Worm (Caenorhabditis elegans) whole organism, midembryonic: ENCODE data around the gene T08G5.15.

Experiments
- ref-1 ChIP-seq: fragments of 200-800 bp; sonication (Bioruptor generic); conservative IDR thresholded peaks from 2 replicates; pipeline ENCODE4 v1.3.6; 2022; ENCODE audit warnings: missing genetic modification reagents, missing genetic modification characterization, missing compliant biosample characterization
- tab-1 ChIP-seq: fragments of 200-800 bp; sonication (Bioruptor generic); IDR thresholded peaks from 2 replicates; pipeline ENCODE4 v1.3.6; 2022; ENCODE audit warnings: missing genetic modification characterization, missing compliant biosample characterization

ce11 chrV:14064422-14064821, 41.4 kb upstream of the T08G5.15 start, which contains the start of gene D1086.21:
- no peak for TF ChIP-seq tab-1
- TF ChIP-seq ref-1 (GFP tag; lab: Robert Waterston, UW): no peak
